Worm (Caenorhabditis elegans): Measurements from ENCODE around the gene odr-1.

odr-1 gene

DNA sequence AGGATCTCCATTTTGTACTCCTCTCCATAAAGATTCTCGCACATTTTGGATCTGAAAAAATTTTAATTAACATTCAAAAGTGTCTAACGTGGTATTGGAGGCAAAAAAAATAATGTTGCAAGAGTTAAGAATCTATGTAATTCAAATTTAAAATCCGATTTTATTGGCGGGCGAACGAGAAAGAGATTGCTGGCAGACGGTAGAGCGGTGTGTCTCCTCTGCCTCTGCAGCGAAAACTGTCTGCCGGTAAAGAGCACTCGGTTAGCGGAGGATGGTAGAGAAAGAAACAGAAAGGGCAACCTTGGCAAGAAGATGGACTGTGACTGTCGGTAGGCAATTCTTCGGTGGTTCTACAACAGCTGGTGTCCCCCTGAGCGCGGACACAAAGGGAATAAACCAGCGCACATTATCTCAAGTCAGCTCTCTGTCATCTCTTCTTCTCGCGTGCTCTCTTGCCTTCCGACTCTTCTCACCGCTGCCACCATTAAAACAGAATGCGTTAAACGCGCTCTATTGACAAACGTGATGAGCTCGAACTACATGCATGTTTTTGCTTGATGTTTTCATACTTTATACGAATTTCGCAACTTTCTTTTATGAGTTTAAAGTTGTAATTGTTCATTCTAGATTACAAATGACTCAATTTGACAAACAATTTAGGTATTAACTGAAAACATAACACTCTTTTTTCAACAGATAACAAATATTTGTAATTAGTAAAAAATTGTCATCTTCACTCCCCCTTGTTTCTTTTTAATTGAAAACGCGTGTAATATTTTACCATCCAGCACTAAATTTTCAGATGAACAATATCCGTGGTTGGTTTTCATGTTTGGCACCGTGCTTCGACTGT is 31.7 kb downstream of the odr-1 start, which contains the start of the genes cdk-4 and F18H3.1 (continued):
- TF ChIP-seq elt-4 (tag; optimal IDR thresholded peaks at IDR 0.05) (no peak), ama-1 (optimal IDR thresholded peaks at IDR 0.05) (no peak), ceh-45 (GFP tag; IDR thresholded peaks at IDR 0.05) (no peak), fax-1 (tag; optimal IDR thresholded peaks at IDR 0.05) (no peak), pha-4 (tag; optimal IDR thresholded peaks at IDR 0.05) (no peak), syd-9 (tag; optimal IDR thresholded peaks at IDR 0.05) (no peak), F13H6.1 (tag; optimal IDR thresholded peaks at IDR 0.05) (no peak), nfya-1 (tag; optimal IDR thresholded peaks at IDR 0.05) (peak; percentile 41), fkh-6 (tag; optimal IDR thresholded peaks at IDR 0.05) (no peak), pag-3 (tag; optimal IDR thresholded peaks at IDR 0.05; ENCODE audit: borderline replicate concordance) (no peak), sox-2 (GFP tag; IDR thresholded peaks at IDR 0.05) (peak; percentile 39), tbx-2 (tag; optimal IDR thresholded peaks at IDR 0.05) (peak; percentile 73), nhr-232 (tag; optimal IDR thresholded peaks at IDR 0.05) (no peak), unc-3 (GFP tag; conservative IDR thresholded peaks at IDR 0.05) (no peak), unc-3 (tag; optimal IDR thresholded peaks at IDR 0.05) (no peak), ref-2 (tag; optimal IDR thresholded peaks at IDR 0.05) (peak; percentile 75), ztf-16 (tag; optimal IDR thresholded peaks at IDR 0.05) (no peak), hlh-13 (GFP tag; optimal IDR thresholded peaks at IDR 0.05) (no peak), ceh-24 (tag; optimal IDR thresholded peaks at IDR 0.05) (no peak), dve-1 (tag; optimal IDR thresholded peaks at IDR 0.05) (no peak), C38D4.7 (GFP tag; optimal IDR thresholded peaks at IDR 0.05) (no peak), gmeb-2 (tag; optimal IDR thresholded peaks at IDR 0.05) (no peak), hlh-6 (tag; optimal IDR thresholded peaks at IDR 0.05) (no peak), elt-2 (tag; optimal IDR thresholded peaks at IDR 0.05) (peak; percentile 19), Y22D7AL.16 (tag; optimal IDR thresholded peaks at IDR 0.05) (no peak), pat-9 (tag; optimal IDR thresholded peaks at IDR 0.05) (no peak), pros-1 (tag; optimal IDR thresholded peaks at IDR 0.05) (no peak), ahr-1 (tag; optimal IDR thresholded peaks at IDR 0.05) (no peak), npax-4 (tag; optimal IDR thresholded peaks at IDR 0.05) (no peak), ceh-18 (tag; optimal IDR thresholded peaks at IDR 0.05) (no peak), ceh-30 (tag; optimal IDR thresholded peaks at IDR 0.05) (no peak), T23F11.4 (GFP tag; optimal IDR thresholded peaks at IDR 0.05) (no peak), hlh-30 (tag; optimal IDR thresholded peaks at IDR 0.05; ENCODE audit: insufficient read depth) (peak; percentile 23), rnt-1 (tag; optimal IDR thresholded peaks at IDR 0.05) (no peak), ceh-48 (tag; optimal IDR thresholded peaks at IDR 0.05) (no peak), ceh-34 (tag; optimal IDR thresholded peaks at IDR 0.05) (peak; percentile 4), sox-4 (tag; optimal IDR thresholded peaks at IDR 0.05) (no peak), eyg-1 (tag; optimal IDR thresholded peaks at IDR 0.05) (no peak), hlh-8 (tag; optimal IDR thresholded peaks at IDR 0.05) (no peak), fkh-10 (GFP tag; optimal IDR thresholded peaks at IDR 0.05) (no peak), dmd-4 (tag; optimal IDR thresholded peaks at IDR 0.05; ENCODE audit: borderline replicate concordance) (no peak), ets-4 (tag; optimal IDR thresholded peaks at IDR 0.05) (no peak), unc-55 (GFP tag; optimal IDR thresholded peaks at IDR 0.05) (peak; percentile 60), pqm-1 (tag; optimal IDR thresholded peaks at IDR 0.05) (no peak), ceh-22 (tag; optimal IDR thresholded peaks at IDR 0.05) (peak; percentile 4), K09A11.1 (tag; optimal IDR thresholded peaks at IDR 0.05; ENCODE audit: insufficient read depth) (no peak), unc-42 (tag; optimal IDR thresholded peaks at IDR 0.05) (peak; percentile 16), zip-5 (tag; optimal IDR thresholded peaks at IDR 0.05) (no peak), C08G9.2 (tag; optimal IDR thresholded peaks at IDR 0.05) (no peak), sdc-2 (tag; optimal IDR thresholded peaks at IDR 0.05) (peak; percentile 84)

Data from whole organism, late embryonic.